Worm (Caenorhabditis elegans) whole organism, L4/young adult: ENCODE results near the gene F14D2.8.

Experiments used
- W03F9.2 ChIP-seq: fragments of 150-350 bp; optimal IDR thresholded peaks from 2 replicates; lab custom pipeline; 2014; ENCODE audit warnings: missing biosample characterization, missing genetic modification characterization
- dao-5 ChIP-seq: sonication (generic microtip); optimal IDR thresholded peaks from 2 replicates; lab custom pipeline; 2016; ENCODE audit warnings: missing genotype, missing genetic modification characterization, moderate library complexity, missing compliant biosample characterization
- him-1 ChIP-seq: sonication (generic microtip); optimal IDR thresholded peaks from 2 replicates; lab custom pipeline; 2016; ENCODE audit warnings: missing genotype, missing genetic modification reagents, missing genetic modification characterization, missing compliant biosample characterization

- TF ChIP-seq him-1 (tag; lab: Kevin White, UChicago) (no peak), dao-5 (tag; lab: Kevin White, UChicago) (no peak), W03F9.2 (tag; lab: Kevin White, UChicago) (no peak)
These were observed 3.3 kb downstream of the F14D2.8 start, which contains the start of gene bath-30 for ce11 chrII:3346328-3346780.
